Fruit fly (Drosophila melanogaster): ENCODE measurements around the gene beag.

dm6 chr3R:9019689-9020138, 45.2 kb downstream of the beag start, which contains the start of gene tgo:
- TF ChIP-seq insv (optimal IDR thresholded peaks at IDR 0.05) (no peak), Myc (optimal IDR thresholded peaks at IDR 0.05) (no peak), h (optimal IDR thresholded peaks at IDR 0.05) (no peak), ttk (optimal IDR thresholded peaks at IDR 0.05) (no peak), psq (optimal IDR thresholded peaks at IDR 0.05) (no peak), Sin3A (optimal IDR thresholded peaks at IDR 0.05) (no peak)
